Worm (Caenorhabditis elegans): Measurements from ENCODE around the gene D2023.3.

DNA sequence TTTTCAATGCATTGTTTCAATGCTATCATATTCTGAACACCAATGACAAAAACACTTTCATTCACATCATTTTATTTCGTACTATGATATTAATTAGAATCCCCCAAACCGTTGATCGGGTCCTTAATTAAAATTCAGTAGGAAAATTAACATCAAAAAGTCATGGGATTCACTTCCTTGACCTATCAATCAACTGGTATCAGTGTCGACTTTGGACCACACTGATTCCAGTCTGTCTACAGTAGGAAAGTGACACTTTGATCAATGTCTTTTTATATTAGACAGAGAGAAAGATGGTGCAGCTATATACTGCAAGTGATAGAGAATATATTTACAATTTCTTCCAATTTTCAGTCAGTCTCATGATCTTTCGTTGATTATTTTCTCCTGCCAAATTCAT is 15.5 kb downstream of the D2023.3 start:
- TF ChIP-seq hmbx-1 (tag; optimal IDR thresholded peaks at IDR 0.05) (no peak), F13C5.2 (tag; optimal IDR thresholded peaks at IDR 0.05) (no peak), ets-7 (tag; optimal IDR thresholded peaks at IDR 0.05) (no peak), hnd-1 (tag; optimal IDR thresholded peaks at IDR 0.05) (no peak), ceh-13 (GFP tag; optimal IDR thresholded peaks at IDR 0.05) (no peak), ama-1 (optimal IDR thresholded peaks at IDR 0.05) (no peak), flt-1 (GFP tag; IDR thresholded peaks at IDR 0.05) (no peak), sea-1 (GFP tag; conservative IDR thresholded peaks at IDR 0.05) (no peak), scrt-1 (GFP tag; IDR thresholded peaks at IDR 0.05) (no peak), tbx-11 (GFP tag; IDR thresholded peaks at IDR 0.05) (no peak), pes-1 (GFP tag; IDR thresholded peaks at IDR 0.05) (no peak), ceh-36 (tag; optimal IDR thresholded peaks at IDR 0.05) (no peak), hmg-4 (GFP tag; optimal IDR thresholded peaks at IDR 0.05) (no peak)
